Fruit fly (Drosophila melanogaster): ENCODE data around the gene SNF4Agamma.

SNF4Agamma gene

dm6 chr3R:21161620-21162029 is 21.1 kb downstream of the SNF4Agamma start (continued):
- TF ChIP-seq CG10267 (tag; optimal IDR thresholded peaks at IDR 0.05) (no peak), lmd (GFP tag; IDR thresholded peaks at IDR 0.05) (peak; percentile 27; the same call in 1 of the 2 replicates), eyg (GFP tag; optimal IDR thresholded peaks at IDR 0.05) (no peak), CG32767 (GFP tag; IDR thresholded peaks at IDR 0.05) (no peak; the same call in 1 of the 2 replicates), Ets65A (GFP tag) (peak; percentile 89), CG16779 (GFP tag; IDR thresholded peaks at IDR 0.05) (no peak), bcd (GFP tag; optimal IDR thresholded peaks at IDR 0.05) (peak; percentile 15), B-H1 (GFP tag; IDR thresholded peaks at IDR 0.05) (no peak), Nf-YC (tag; optimal IDR thresholded peaks at IDR 0.05) (no peak), Antp (GFP tag; optimal IDR thresholded peaks at IDR 0.05) (peak; percentile 1), ewg (GFP tag; optimal IDR thresholded peaks at IDR 0.05) (no peak), inv (GFP tag; IDR thresholded peaks at IDR 0.05; ENCODE audit: partially characterized antibody) (no peak), D (optimal IDR thresholded peaks at IDR 0.05) (no peak), D (GFP tag; optimal IDR thresholded peaks at IDR 0.05) (no peak), Opbp (GFP tag; IDR thresholded peaks at IDR 0.05; ENCODE audit: partially characterized antibody) (no peak), Gug (GFP tag; IDR thresholded peaks at IDR 0.05) (no peak), CG15073 (GFP tag; optimal IDR thresholded peaks at IDR 0.05) (no peak), CG2678 (tag; optimal IDR thresholded peaks at IDR 0.05) (peak; percentile 53), CG10366 (GFP tag; IDR thresholded peaks at IDR 0.05) (0 out of 2 replicates have a peak, but pooled peaks have one; percentile 41), CG4360 (GFP tag; IDR thresholded peaks at IDR 0.05) (no peak), HLH54F (GFP tag; optimal IDR thresholded peaks at IDR 0.05) (peak; percentile 59), Hr51 (GFP tag; optimal IDR thresholded peaks at IDR 0.05) (peak in 1 of 2 experiments; percentile 61), amos (GFP tag; IDR thresholded peaks at IDR 0.05; ENCODE audit: partially characterized antibody) (no peak), Hr39 (optimal IDR thresholded peaks at IDR 0.05) (no peak), row (GFP tag; IDR thresholded peaks at IDR 0.05) (peak; percentile 84; the same call in 2 of the 3 replicates), ase (GFP tag; IDR thresholded peaks at IDR 0.05) (no peak), nmo (GFP tag; optimal IDR thresholded peaks at IDR 0.05) (no peak), cg (GFP tag; optimal IDR thresholded peaks at IDR 0.05) (no peak), chif (GFP tag; optimal IDR thresholded peaks at IDR 0.05) (no peak), peb (GFP tag; IDR thresholded peaks at IDR 0.05) (no peak), Dfd (GFP tag; optimal IDR thresholded peaks at IDR 0.05) (no peak), Ravus (GFP tag; IDR thresholded peaks at IDR 0.05) (no peak), CG7786 (GFP tag; optimal IDR thresholded peaks at IDR 0.05) (peak; percentile 67), CG33557 (GFP tag; optimal IDR thresholded peaks at IDR 0.05) (no peak), hb (GFP tag; IDR thresholded peaks at IDR 0.05; ENCODE audit: partially characterized antibody) (no peak), wdn (GFP tag; IDR thresholded peaks at IDR 0.05) (0 out of 2 replicates have a peak, but pooled peaks have one; percentile 20), CG16813 (GFP tag; IDR thresholded peaks at IDR 0.05; ENCODE audit: partially characterized antibody) (no peak), luna (GFP tag; optimal IDR thresholded peaks at IDR 0.05) (peak; percentile 9), Stat92E (GFP tag; optimal IDR thresholded peaks at IDR 0.05) (no peak), CkIIα-i1 (GFP tag; IDR thresholded peaks at IDR 0.05) (no peak), CG3726 (GFP tag; IDR thresholded peaks at IDR 0.05) (no peak), CG2712 (tag; optimal IDR thresholded peaks at IDR 0.05) (no peak), gcm (GFP tag; optimal IDR thresholded peaks at IDR 0.05) (no peak), Dref (GFP tag; IDR thresholded peaks at IDR 0.05) (no peak), ftz-f1 (GFP tag; optimal IDR thresholded peaks at IDR 0.05) (no peak), nerfin-1 (tag; optimal IDR thresholded peaks at IDR 0.05) (no peak), Dbx (GFP tag; IDR thresholded peaks at IDR 0.05) (0 out of 3 replicates have a peak, but pooled peaks have one; percentile 52), CG12744 (GFP tag; optimal IDR thresholded peaks at IDR 0.05) (peak; percentile 3), org-1 (GFP tag; optimal IDR thresholded peaks at IDR 0.05) (peak; percentile 23), CG32772 (GFP tag; IDR thresholded peaks at IDR 0.05) (no peak), CG31365 (tag; optimal IDR thresholded peaks at IDR 0.05) (no peak), chm (GFP tag; IDR thresholded peaks at IDR 0.05) (no peak)
